Worm (Caenorhabditis elegans) whole organism, midembryonic: ENCODE data around the gene T19H5.4.

Experiments used
- T22C8.4 ChIP-seq: fragments of 200-800 bp; sonication (Bioruptor generic); IDR thresholded peaks from 2 replicates; pipeline ENCODE4 v1.3.6; 2022; ENCODE audit warnings: missing genetic modification characterization, missing compliant biosample characterization
- cog-1 ChIP-seq: sonication (generic microtip); optimal IDR thresholded peaks from 2 replicates; lab custom pipeline; 2016; ENCODE audit warnings: missing genetic modification characterization, missing compliant biosample characterization
- flt-1 ChIP-seq: fragments of 200-800 bp; sonication (Bioruptor generic); IDR thresholded peaks from 2 replicates; pipeline ENCODE4 v1.3.6; 2022; ENCODE audit warnings: missing genetic modification characterization, missing compliant biosample characterization
- klf-2 ChIP-seq: fragments of 200-800 bp; sonication (Bioruptor generic); conservative IDR thresholded peaks from 2 replicates; pipeline ENCODE4 v1.3.6; 2022; ENCODE audit warnings: missing genetic modification reagents, missing genetic modification characterization, missing compliant biosample characterization
- med-1 ChIP-seq: sonication (generic microtip); optimal IDR thresholded peaks from 2 replicates; lab custom pipeline; 2017; ENCODE audit warnings: missing genetic modification characterization, mild to moderate bottlenecking, missing compliant biosample characterization, antibody characterized with exemption, missing genetic modification reagents; ENCODE audit not compliant: insufficient read depth
- ref-1 ChIP-seq: fragments of 200-800 bp; sonication (Bioruptor generic); conservative IDR thresholded peaks from 2 replicates; pipeline ENCODE4 v1.3.6; 2022; ENCODE audit warnings: missing genetic modification reagents, missing genetic modification characterization, missing compliant biosample characterization
- tab-1 ChIP-seq: fragments of 200-800 bp; sonication (Bioruptor generic); IDR thresholded peaks from 2 replicates; pipeline ENCODE4 v1.3.6; 2022; ENCODE audit warnings: missing genetic modification characterization, missing compliant biosample characterization
- ztf-23 ChIP-seq: fragments of 200-800 bp; sonication (Bioruptor generic); IDR thresholded peaks from 2 replicates; pipeline ENCODE4 v1.3.6; 2022; ENCODE audit warnings: missing genetic modification reagents, missing genetic modification characterization, missing compliant biosample characterization
- ztf-29 ChIP-seq: fragments of 200-800 bp; sonication (Bioruptor generic); IDR thresholded peaks from 2 replicates; pipeline ENCODE4 v1.3.6; 2022; ENCODE audit warnings: missing genetic modification reagents, missing genetic modification characterization, missing compliant biosample characterization

The T19H5.4 gene

DNA sequence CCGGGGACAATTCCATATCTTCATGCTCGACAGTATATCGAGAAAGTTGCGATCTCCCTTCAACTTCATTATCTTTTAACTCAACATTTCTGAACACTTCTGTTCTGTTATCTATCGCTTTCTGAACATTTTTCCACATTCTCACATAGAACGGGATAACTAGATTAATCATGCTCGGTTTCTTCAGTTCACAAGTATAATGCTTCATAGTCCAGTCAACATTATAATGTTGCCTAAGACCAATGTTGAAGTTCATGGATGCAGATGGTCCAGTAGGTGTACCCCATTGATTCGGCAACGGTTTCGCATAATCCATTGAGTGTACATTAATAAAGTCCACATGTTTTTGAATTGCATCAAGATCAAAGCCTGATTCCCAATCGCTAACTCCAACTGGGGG is 48.3 kb downstream of the T19H5.4 start:
- TF ChIP-seq ref-1 (no peak), T22C8.4 (GFP tag; lab: Robert Waterston, UW) (no peak), med-1 (GFP tag; lab: Kevin White, UChicago) (no peak), ztf-23 (GFP tag; lab: Robert Waterston, UW) (no peak), cog-1 (tag; lab: Kevin White, UChicago) (no peak), flt-1 (no peak), tab-1 (no peak), klf-2 (GFP tag; lab: Robert Waterston, UW) (no peak), ztf-29 (GFP tag; lab: Robert Waterston, UW) (no peak)

DNA sequence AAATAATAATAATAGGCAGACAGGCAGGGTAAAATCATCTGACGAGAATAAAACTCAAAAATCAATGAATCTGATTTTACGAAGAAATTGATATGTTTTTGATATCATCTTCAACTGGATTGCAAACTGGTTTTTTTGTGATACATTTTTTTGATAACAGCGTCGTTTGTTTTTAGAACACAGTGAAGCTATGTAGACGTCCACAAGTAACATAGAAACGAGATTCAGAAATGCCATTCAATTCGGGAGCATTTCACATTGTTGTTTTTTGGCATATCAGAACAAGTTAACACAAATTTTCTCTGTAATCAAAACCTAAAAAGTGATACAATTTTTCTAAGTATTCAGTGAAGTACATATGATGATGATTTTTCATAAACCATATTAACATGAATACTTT is 49.0 kb downstream of the T19H5.4 start, which contains the start of gene chil-13:
Gene chil-13 (minus strand): TSS at position 101 of the 400 bp plus-strand sequence.
- TF ChIP-seq ztf-29 (GFP tag; lab: Robert Waterston, UW) = no peak
- TF ChIP-seq med-1 (GFP tag; lab: Kevin White, UChicago) = no peak
- no peak for TF ChIP-seq ref-1
